Fruit fly (Drosophila melanogaster): Measurements from ENCODE around the gene Ada1-1.

dm6 chr2L:11970853-11971397, 25.7 kb upstream of the Ada1-1 start:
- TF ChIP-seq Dll (optimal IDR thresholded peaks at IDR 0.05) (peak; percentile 75), CG8478 (optimal IDR thresholded peaks at IDR 0.05) (peak; percentile 84), psq (optimal IDR thresholded peaks at IDR 0.05) (no peak)

All from whole organism.